Fruit fly (Drosophila melanogaster) whole organism, embryonic: ENCODE data around the gene Jarid2.
A peak's percentile ranks its signal among the peaks of the same experiment; 100 is the strongest.

Experiments
- Antp ChIP-seq: fragments of 200-800 bp; sonication (Bioruptor generic); optimal IDR thresholded peaks from 3 replicates; lab custom pipeline; 2016; ENCODE audit warnings: missing biosample characterization, missing genetic modification characterization
- CG10543 ChIP-seq: fragments of 200-800 bp; sonication (Bioruptor generic); optimal IDR thresholded peaks from 3 replicates; lab custom pipeline; 2017; ENCODE audit warnings: missing biosample characterization, mild to moderate bottlenecking, missing genetic modification characterization, moderate library complexity
- CG10565 ChIP-seq: fragments of 200-800 bp; sonication (Bioruptor generic); optimal IDR thresholded peaks from 3 replicates; lab custom pipeline; 2016; ENCODE audit warnings: missing biosample characterization, mild to moderate bottlenecking, missing genetic modification characterization
- CG11695 ChIP-seq: fragments of 200-800 bp; sonication (Bioruptor generic); IDR thresholded peaks from 3 replicates; pipeline ENCODE4 v1.3.6; 2022; ENCODE audit warnings: missing biosample characterization, missing genetic modification characterization
- CG11723 ChIP-seq: fragments of 200-800 bp; sonication (Bioruptor generic); optimal IDR thresholded peaks from 2 replicates; lab custom pipeline; 2017; ENCODE audit warnings: missing biosample characterization, mild to moderate bottlenecking, missing genetic modification characterization
- CG12071 ChIP-seq: fragments of 200-800 bp; sonication (Bioruptor generic); optimal IDR thresholded peaks from 3 replicates; lab custom pipeline; 2018; ENCODE audit warnings: missing biosample characterization, mild to moderate bottlenecking, missing genetic modification characterization
- CG13775 ChIP-seq: fragments of 200-800 bp; sonication (Bioruptor generic); optimal IDR thresholded peaks from 3 replicates; lab custom pipeline; 2017; ENCODE audit warnings: missing biosample characterization, mild to moderate bottlenecking, missing genetic modification characterization
- CG13894 ChIP-seq: fragments of 200-800 bp; sonication (Bioruptor generic); optimal IDR thresholded peaks from 3 replicates; lab custom pipeline; 2018; ENCODE audit warnings: missing biosample characterization, mild to moderate bottlenecking, missing genetic modification characterization, moderate library complexity
- CG15011 ChIP-seq: fragments of 200-800 bp; sonication (Bioruptor generic); optimal IDR thresholded peaks from 3 replicates; lab custom pipeline; 2018; ENCODE audit warnings: missing biosample characterization, mild to moderate bottlenecking, missing genetic modification characterization
- CG15269 ChIP-seq: fragments of 200-800 bp; sonication (Bioruptor generic); optimal IDR thresholded peaks from 2 replicates; lab custom pipeline; 2018; ENCODE audit warnings: missing biosample characterization, mild to moderate bottlenecking, missing genetic modification characterization, moderate library complexity
- CG15514 ChIP-seq: fragments of 200-800 bp; sonication (Bioruptor generic); optimal IDR thresholded peaks from 3 replicates; lab custom pipeline; 2017; ENCODE audit warnings: missing biosample characterization, missing genetic modification characterization, mild to moderate bottlenecking, moderate library complexity, missing genetic modification reagents
- CG15601 ChIP-seq: fragments of 200-800 bp; sonication (Bioruptor generic); optimal IDR thresholded peaks from 3 replicates; lab custom pipeline; 2019; ENCODE audit warnings: missing biosample characterization, mild to moderate bottlenecking, missing genetic modification characterization, moderate library complexity
- CG2120 ChIP-seq: fragments of 200-800 bp; sonication (Bioruptor generic); optimal IDR thresholded peaks from 3 replicates; lab custom pipeline; 2016; ENCODE audit warnings: missing biosample characterization, missing genetic modification characterization
- CG2678 ChIP-seq: fragments of 200-800 bp; sonication (Bioruptor generic); optimal IDR thresholded peaks from 3 replicates; lab custom pipeline; 2019; ENCODE audit warnings: missing biosample characterization, mild to moderate bottlenecking, missing genetic modification characterization, moderate library complexity
- CG2712 ChIP-seq: fragments of 200-800 bp; optimal IDR thresholded peaks from 3 replicates; lab custom pipeline; 2019; ENCODE audit warnings: missing biosample characterization, mild to moderate bottlenecking, missing genetic modification characterization, moderate library complexity
- CG30020 ChIP-seq: fragments of 200-800 bp; optimal IDR thresholded peaks from 2 replicates; lab custom pipeline; 2019; ENCODE audit warnings: missing biosample characterization, mild to moderate bottlenecking, missing genetic modification characterization, moderate library complexity
- CG30403 ChIP-seq: fragments of 200-800 bp; sonication (Bioruptor generic); optimal IDR thresholded peaks from 3 replicates; lab custom pipeline; 2016; ENCODE audit warnings: missing biosample characterization, missing genetic modification characterization
- CG3838 ChIP-seq: fragments of 200-800 bp; sonication (Bioruptor generic); optimal IDR thresholded peaks from 3 replicates; lab custom pipeline; 2016; ENCODE audit warnings: missing biosample characterization, missing genetic modification characterization
- CG3847 ChIP-seq: fragments of 200-800 bp; sonication (Bioruptor generic); IDR thresholded peaks from 2 replicates; pipeline ENCODE4 v1.3.6; 2022; ENCODE audit warnings: missing biosample characterization, missing genetic modification characterization
- CG4360 ChIP-seq: fragments of 200-800 bp; sonication (Bioruptor generic); IDR thresholded peaks from 2 replicates; pipeline ENCODE4 v1.3.6; 2022; ENCODE audit warnings: missing biosample characterization, missing genetic modification characterization
- CG7928 ChIP-seq: fragments of 200-800 bp; sonication (Bioruptor generic); optimal IDR thresholded peaks from 2 replicates; lab custom pipeline; 2017; ENCODE audit warnings: missing biosample characterization, mild to moderate bottlenecking, missing genetic modification characterization
- CG9215 ChIP-seq: fragments of 200-800 bp; sonication (Bioruptor generic); IDR thresholded peaks from 2 replicates; pipeline ENCODE4 v1.3.6; 2022; ENCODE audit warnings: missing biosample characterization, missing genetic modification characterization
- Chrac-16 ChIP-seq: fragments of 200-800 bp; sonication (Bioruptor generic); optimal IDR thresholded peaks from 3 replicates; lab custom pipeline; 2016; ENCODE audit warnings: missing biosample characterization, missing genetic modification characterization
- D19A ChIP-seq: fragments of 200-800 bp; optimal IDR thresholded peaks from 3 replicates; lab custom pipeline; 2019; ENCODE audit warnings: missing biosample characterization, mild to moderate bottlenecking, missing genetic modification characterization, moderate library complexity
- Drgx ChIP-seq: fragments of 200-800 bp; sonication (Bioruptor generic); IDR thresholded peaks from 2 replicates; pipeline ENCODE4 v1.3.6; 2022; ENCODE audit warnings: missing biosample characterization, missing genetic modification characterization
- Eip74EF ChIP-seq, 2 experiments: fragments of 200-800 bp in 1 of 2; fragments of >200 bp in 1 of 2; sonication (Bioruptor generic) in 1 of 2; optimal IDR thresholded peaks; 2 replicates each; lab custom pipeline; 2017 to 2019; ENCODE audit warnings: missing biosample characterization in 2 of 2, missing genetic modification characterization in 2 of 2, mild to moderate bottlenecking in 1 of 2, moderate library complexity in 1 of 2
- Med ChIP-seq: fragments of 200-800 bp; sonication (Bioruptor generic); peaks from one replicate; lab custom pipeline; 2016; ENCODE audit warnings: missing biosample characterization, missing genetic modification characterization, mild to moderate bottlenecking, inconsistent platforms, moderate library complexity
- NC2α ChIP-seq: fragments of 200-800 bp; sonication (Bioruptor generic); optimal IDR thresholded peaks from 2 replicates; lab custom pipeline; 2016; ENCODE audit warnings: missing biosample characterization, missing genetic modification characterization
- Oaz ChIP-seq: fragments of 200-800 bp; sonication (Bioruptor generic); IDR thresholded peaks from 2 replicates; pipeline ENCODE4 v1.3.6; 2022; ENCODE audit warnings: missing biosample characterization, missing genetic modification characterization
- Sin3A ChIP-seq: fragments of >200 bp; optimal IDR thresholded peaks from 2 replicates; lab custom pipeline; 2018
- Sry-β ChIP-seq: fragments of 200-800 bp; sonication (Bioruptor generic); optimal IDR thresholded peaks from 2 replicates; lab custom pipeline; 2018; ENCODE audit warnings: missing biosample characterization, mild to moderate bottlenecking, missing genetic modification characterization, moderate library complexity
- Sry-δ ChIP-seq: fragments of 200-800 bp; sonication (Bioruptor generic); optimal IDR thresholded peaks from 2 replicates; lab custom pipeline; 2016; ENCODE audit warnings: missing biosample characterization, missing genetic modification characterization
- Vsx1 ChIP-seq: fragments of 200-800 bp; sonication (Bioruptor generic); optimal IDR thresholded peaks from 2 replicates; lab custom pipeline; 2017; ENCODE audit warnings: missing biosample characterization, mild to moderate bottlenecking, missing genetic modification characterization, missing genetic modification reagents
- bsh ChIP-seq, 2 experiments: fragments of 200-800 bp; sonication (Bioruptor generic); optimal IDR thresholded peaks; 2 replicates each; lab custom pipeline; 2017 to 2018; ENCODE audit warnings: mild to moderate bottlenecking in 2 of 2, missing biosample characterization in 2 of 2, missing genetic modification characterization in 2 of 2, moderate library complexity in 1 of 2
- chinmo ChIP-seq: fragments of 200-800 bp; sonication (Bioruptor generic); IDR thresholded peaks from 4 replicates; pipeline ENCODE4 v1.3.6; 2022; ENCODE audit warnings: missing biosample characterization, missing genetic modification characterization; ENCODE audit not compliant: partially characterized antibody
- cwo ChIP-seq: fragments of 200-800 bp; sonication (Bioruptor generic); optimal IDR thresholded peaks from 3 replicates; lab custom pipeline; 2017; ENCODE audit warnings: missing biosample characterization, missing genetic modification characterization, mild to moderate bottlenecking, moderate library complexity, missing genetic modification reagents
- fd102C ChIP-seq: fragments of 200-800 bp; sonication (Bioruptor generic); optimal IDR thresholded peaks from 2 replicates; lab custom pipeline; 2018; ENCODE audit warnings: missing biosample characterization, mild to moderate bottlenecking, missing genetic modification characterization, moderate library complexity
- fru ChIP-seq: fragments of >200 bp; optimal IDR thresholded peaks from 2 replicates; lab custom pipeline; 2017
- ind ChIP-seq: fragments of 200-800 bp; sonication (Bioruptor generic); optimal IDR thresholded peaks from 3 replicates; lab custom pipeline; 2016; ENCODE audit warnings: missing biosample characterization, missing genetic modification characterization
- ken ChIP-seq: fragments of 200-800 bp; sonication (Bioruptor generic); IDR thresholded peaks from 3 replicates; pipeline ENCODE4 v1.3.6; 2022; ENCODE audit warnings: missing biosample characterization, missing genetic modification characterization
- nmo ChIP-seq: fragments of 200-800 bp; sonication (Bioruptor generic); optimal IDR thresholded peaks from 2 replicates; lab custom pipeline; 2018; ENCODE audit warnings: missing biosample characterization, mild to moderate bottlenecking, missing genetic modification characterization, moderate library complexity
- sima ChIP-seq: fragments of 200-800 bp; sonication (Bioruptor generic); optimal IDR thresholded peaks from 2 replicates; lab custom pipeline; 2016; ENCODE audit warnings: missing biosample characterization, missing genetic modification characterization
- slbo ChIP-seq: fragments of 200-800 bp; sonication (Bioruptor generic); IDR thresholded peaks from 2 replicates; pipeline ENCODE4 v1.3.6; 2022; ENCODE audit warnings: missing biosample characterization, missing genetic modification characterization
- so ChIP-seq: fragments of 200-800 bp; sonication (Bioruptor generic); IDR thresholded peaks from 3 replicates; pipeline ENCODE4 v1.3.6; 2022; ENCODE audit warnings: missing biosample characterization, missing genetic modification characterization
- tup ChIP-seq: fragments of 200-800 bp; sonication (Bioruptor generic); optimal IDR thresholded peaks from 2 replicates; lab custom pipeline; 2016; ENCODE audit warnings: missing biosample characterization, mild to moderate bottlenecking, missing genetic modification characterization, moderate library complexity
- vvl ChIP-seq: fragments of 200-800 bp; sonication (Bioruptor generic); IDR thresholded peaks from 2 replicates; pipeline ENCODE4 v1.3.6; 2022; ENCODE audit warnings: missing biosample characterization, missing genetic modification characterization
- wek ChIP-seq: fragments of 200-800 bp; sonication (Bioruptor generic); optimal IDR thresholded peaks from 3 replicates; lab custom pipeline; 2018; ENCODE audit warnings: missing biosample characterization, mild to moderate bottlenecking, missing genetic modification characterization, moderate library complexity

The Jarid2 gene

DNA sequence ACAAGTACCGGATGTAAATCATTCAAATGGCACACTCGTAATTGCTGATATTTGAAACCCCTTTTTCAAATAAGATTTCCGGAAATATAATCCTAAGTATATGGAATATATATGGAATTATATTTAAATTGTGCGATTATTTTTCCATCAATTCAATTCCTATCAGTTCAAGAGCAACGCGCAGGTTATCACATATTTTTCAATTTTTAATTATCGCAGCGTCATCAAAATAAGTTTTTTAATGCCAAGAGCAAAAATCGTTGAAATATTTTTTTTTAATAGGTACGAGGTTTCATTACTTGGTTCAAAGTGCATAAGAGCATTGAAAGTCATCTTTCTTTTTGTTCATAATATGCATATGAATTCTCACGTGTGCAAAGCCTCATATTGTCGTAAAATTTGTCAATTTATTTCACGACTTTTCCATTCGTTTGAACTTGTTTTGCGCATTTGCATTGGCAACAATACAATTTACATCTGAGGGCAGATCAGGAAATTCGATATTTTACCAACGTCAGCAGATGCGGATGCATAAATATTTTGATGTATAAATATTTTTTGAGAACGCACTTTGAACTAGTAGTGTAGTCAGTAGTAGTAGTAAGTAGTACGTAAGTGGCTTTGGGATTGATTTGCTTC lies 21.3 kb downstream of the Jarid2 start:
- TF ChIP-seq fd102C (GFP tag; lab: Kevin White, UChicago) (no peak), Oaz (GFP tag; lab: Robert Waterston, UW) (no peak), D19A (tag; lab: Kevin White, UChicago) (no peak), CG30020 (tag; lab: Kevin White, UChicago) (no peak), Eip74EF (GFP tag; optimal IDR thresholded peaks at IDR 0.05; lab: Kevin White, UChicago) (no peak), Drgx (GFP tag; lab: Robert Waterston, UW) (no peak), Sry-δ (GFP tag; lab: Kevin White, UChicago) (no peak), CG15514 (GFP tag; lab: Kevin White, UChicago) (no peak), CG2678 (tag; lab: Kevin White, UChicago) (no peak), CG9215 (GFP tag; lab: Robert Waterston, UW) (no peak)

- TF ChIP-seq CG15011 (GFP tag; lab: Kevin White, UChicago) (no peak), CG3847 (GFP tag; lab: Robert Waterston, UW) (no peak), CG2120 (GFP tag; lab: Kevin White, UChicago) (no peak), chinmo (GFP tag; lab: Robert Waterston, UW) (0 out of 4 replicates have a peak, but pooled peaks have one; percentile 18), nmo (no peak), CG11695 (GFP tag; lab: Robert Waterston, UW) (no peak), NC2α (GFP tag; lab: Kevin White, UChicago) (no peak), CG13775 (no peak), Antp (GFP tag; lab: Kevin White, UChicago) (no peak), CG3838 (GFP tag; lab: Kevin White, UChicago) (no peak), tup (GFP tag; lab: Kevin White, UChicago) (no peak), Sry-β (GFP tag; lab: Kevin White, UChicago) (no peak), sima (GFP tag; lab: Kevin White, UChicago) (no peak), wek (no peak), CG10543 (GFP tag; lab: Kevin White, UChicago) (peak; percentile 31), CG11723 (GFP tag; lab: Kevin White, UChicago) (no peak), CG30403 (GFP tag; lab: Kevin White, UChicago) (no peak), CG15601 (no peak), fru (lab: Kevin White, UChicago) (no peak), CG15269 (no peak), Chrac-16 (GFP tag; lab: Kevin White, UChicago) (no peak), CG4360 (GFP tag; lab: Robert Waterston, UW) (no peak), CG10565 (GFP tag; lab: Kevin White, UChicago) (no peak), so (no peak), Med (GFP tag; lab: Kevin White, UChicago) (peak; percentile 38), ken (GFP tag; lab: Robert Waterston, UW) (no peak), Sin3A (no peak), CG13894 (tag; lab: Kevin White, UChicago) (peak; percentile 11), bsh (GFP tag; optimal IDR thresholded peaks at IDR 0.05; lab: Kevin White, UChicago) (no peak), CG2712 (tag; lab: Kevin White, UChicago) (no peak), slbo (GFP tag; lab: Robert Waterston, UW) (no peak), CG12071 (GFP tag; lab: Kevin White, UChicago) (no peak), cwo (peak; percentile 43), Sry-δ (GFP tag; lab: Kevin White, UChicago) (no peak), Vsx1 (GFP tag; lab: Kevin White, UChicago) (no peak), ind (GFP tag; lab: Kevin White, UChicago) (no peak), CG7928 (GFP tag; lab: Kevin White, UChicago) (no peak), vvl (no peak)
These were observed 23.3 kb downstream of the Jarid2 start for dm6 chr3L:9499919-9500807.
